Worm (Caenorhabditis elegans) whole organism, young adult: Measurements from ENCODE around the gene wago-5.

Source experiments
- Y56A3A.18 ChIP-seq: fragments of 200-800 bp; sonication (Bioruptor generic); IDR thresholded peaks from 2 replicates; pipeline ENCODE4 v1.3.6; 2022; ENCODE audit warnings: missing genetic modification reagents, missing genetic modification characterization, missing compliant biosample characterization
- ceh-58 ChIP-seq: fragments of 200-800 bp; sonication (Bioruptor generic); IDR thresholded peaks from 2 replicates; pipeline ENCODE4 v1.3.6; 2022; ENCODE audit warnings: missing genetic modification characterization, missing compliant biosample characterization
- egrh-3 ChIP-seq: fragments of 200-800 bp; sonication (Bioruptor generic); IDR thresholded peaks from 2 replicates; pipeline ENCODE4 v1.3.6; 2022; ENCODE audit warnings: missing genetic modification reagents, missing genetic modification characterization, missing compliant biosample characterization
- lin-35 ChIP-seq, 3 experiments: fragments of 150-350 bp in 2 of 3; sonication (generic microtip) in 1 of 3; optimal IDR thresholded peaks; 2 replicates each; lab custom pipeline; 2014 to 2018; ENCODE audit warnings: missing biosample characterization in 3 of 3, missing genetic modification characterization in 3 of 3, missing genetic modification reagents in 3 of 3
- madf-3 ChIP-seq: fragments of 200-800 bp; sonication (Bioruptor generic); IDR thresholded peaks from 2 replicates; pipeline ENCODE4 v1.3.6; 2022; ENCODE audit warnings: missing genetic modification reagents, missing genetic modification characterization, missing compliant biosample characterization

ce11 chrII:5835146-5835545 is 19.9 kb upstream of the wago-5 start:
- TF ChIP-seq ceh-58 (GFP tag; lab: Robert Waterston, UW), result no peak
- no peak for TF ChIP-seq egrh-3
- no peak for TF ChIP-seq lin-35 (GFP tag; optimal IDR thresholded peaks at IDR 0.05; lab: Kevin White, UChicago)
- no peak for TF ChIP-seq Y56A3A.18 (GFP tag; lab: Robert Waterston, UW)
- no peak for TF ChIP-seq madf-3 (GFP tag; lab: Robert Waterston, UW)
